Worm (Caenorhabditis elegans): Measurements from ENCODE around the gene F59E12.8.
A peak's percentile ranks its signal among the peaks of the same experiment; 100 is the strongest.

F59E12.8 gene

DNA sequence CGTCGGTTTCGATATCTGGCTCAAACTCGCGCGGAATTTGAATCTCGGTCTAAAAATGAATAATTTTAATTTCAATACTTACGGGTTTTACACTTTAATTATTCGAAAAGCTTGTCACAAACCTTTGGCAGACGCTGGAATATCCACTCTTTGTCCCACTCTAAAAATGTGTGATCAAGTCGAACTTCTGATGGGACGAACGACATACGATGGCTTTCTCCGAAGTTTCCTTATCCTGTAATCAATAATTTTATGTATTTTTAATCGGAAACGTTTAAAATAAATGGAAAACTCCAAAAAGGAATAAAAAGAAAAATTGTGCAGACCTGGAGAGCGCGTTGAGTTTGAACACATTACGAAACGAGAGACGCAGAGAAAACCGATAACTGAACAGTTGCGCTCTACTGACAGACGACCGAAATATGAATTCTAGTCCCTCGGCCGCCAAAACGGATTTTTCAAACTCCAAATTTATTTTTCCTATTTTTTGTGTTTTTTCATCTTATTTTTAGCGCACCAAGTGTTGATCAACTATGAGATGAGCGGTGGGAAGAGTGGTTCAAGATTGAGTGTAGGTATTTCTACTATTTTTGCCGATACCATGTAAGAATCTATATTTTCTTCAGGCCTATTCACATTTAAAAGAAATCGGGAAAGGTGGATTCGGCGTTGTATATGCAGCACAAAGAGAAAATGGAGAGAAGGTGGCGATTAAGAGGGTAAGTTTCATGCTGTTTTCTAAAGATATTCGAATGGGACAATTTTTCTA lies 12.7 kb upstream of the F59E12.8 start, which contains the start of the genes sam-4, F59E12.17 and zyg-1:
Gene sam-4 (minus strand): TSS at position 51 of the 769 bp plus-strand sequence.
Gene F59E12.17 (minus strand): TSS at position 235 of the 769 bp plus-strand sequence.
Gene zyg-1 (plus strand): TSS at position 513 of the 769 bp plus-strand sequence.
- no peak for TF ChIP-seq lag-1 (GFP tag; IDR thresholded peaks at IDR 0.05)
- no peak for TF ChIP-seq attf-6 (GFP tag; IDR thresholded peaks at IDR 0.05)
- TF ChIP-seq Y95B8A.8 (GFP tag; IDR thresholded peaks at IDR 0.05), result 0 out of 2 replicates have a peak, but pooled peaks have one; percentile 42
- no peak for TF ChIP-seq B0336.3 (GFP tag; IDR thresholded peaks at IDR 0.05)
- no peak for TF ChIP-seq mel-28 (tag; optimal IDR thresholded peaks at IDR 0.05; ENCODE audit: borderline replicate concordance)
- TF ChIP-seq F57A8.1 (GFP tag; optimal IDR thresholded peaks at IDR 0.05), result no peak
- no peak for TF ChIP-seq ceh-40 (GFP tag; IDR thresholded peaks at IDR 0.05)
- peak; percentile 38; the same call in 1 of the 2 replicates for TF ChIP-seq nfyb-1 (GFP tag; IDR thresholded peaks at IDR 0.05)
- TF ChIP-seq lsy-27 (tag; optimal IDR thresholded peaks at IDR 0.05; ENCODE audit: borderline replicate concordance, insufficient read depth), result no peak
- TF ChIP-seq madf-3 (GFP tag; IDR thresholded peaks at IDR 0.05), result peak; percentile 67; the same call in 1 of the 2 replicates
- TF ChIP-seq sea-2 (GFP tag; IDR thresholded peaks at IDR 0.05), result no peak
- no peak for TF ChIP-seq B0261.1 (tag; optimal IDR thresholded peaks at IDR 0.05)
- no peak for TF ChIP-seq hmg-20 (GFP tag; IDR thresholded peaks at IDR 0.05)
- TF ChIP-seq lir-1 (GFP tag; conservative IDR thresholded peaks at IDR 0.05), result 0 out of 2 replicates have a peak, but pooled peaks have one; percentile 8
- TF ChIP-seq athp-1 (tag; optimal IDR thresholded peaks at IDR 0.05), result peak; percentile 7
- TF ChIP-seq xnd-1 (tag; optimal IDR thresholded peaks at IDR 0.05), result peak; percentile 1
- peak; percentile 57 for TF ChIP-seq F33H1.4 (GFP tag; IDR thresholded peaks at IDR 0.05)
- TF ChIP-seq ztf-3 (GFP tag; optimal IDR thresholded peaks at IDR 0.05), result no peak
- TF ChIP-seq hmg-1.2 (GFP tag; IDR thresholded peaks at IDR 0.05), result peak; percentile 82
- TF ChIP-seq F39B2.1 (GFP tag; IDR thresholded peaks at IDR 0.05), result no peak
- no peak for TF ChIP-seq Y53G8AR.9 (GFP tag; conservative IDR thresholded peaks at IDR 0.05)
- no peak for TF ChIP-seq C17E4.6 (GFP tag; IDR thresholded peaks at IDR 0.05)
- TF ChIP-seq B0035.1 (tag; optimal IDR thresholded peaks at IDR 0.05), result no peak
- TF ChIP-seq mxl-1 (tag; optimal IDR thresholded peaks at IDR 0.05), result no peak
- TF ChIP-seq ceh-79 (tag; optimal IDR thresholded peaks at IDR 0.05), result no peak
- TF ChIP-seq mes-4 (tag; optimal IDR thresholded peaks at IDR 0.05), result no peak
- TF ChIP-seq dox-1 (GFP tag; IDR thresholded peaks at IDR 0.05), result peak; percentile 91
- no peak for TF ChIP-seq egl-18 (GFP tag; IDR thresholded peaks at IDR 0.05)
- TF ChIP-seq nhr-80 (tag; optimal IDR thresholded peaks at IDR 0.05), result peak; percentile 4
- no peak for TF ChIP-seq tlf-1 (GFP tag; optimal IDR thresholded peaks at IDR 0.05)
- no peak for TF ChIP-seq nhr-179 (tag; optimal IDR thresholded peaks at IDR 0.05)
- peak; percentile 39 for TF ChIP-seq ztf-18 (tag; optimal IDR thresholded peaks at IDR 0.05)
- TF ChIP-seq C06A6.2 (GFP tag; conservative IDR thresholded peaks at IDR 0.05), result no peak
- TF ChIP-seq aptf-2 (GFP tag; conservative IDR thresholded peaks at IDR 0.05), result peak; percentile 52; the same call in 1 of the 2 replicates
- no peak for TF ChIP-seq Y53F4B.3 (GFP tag; IDR thresholded peaks at IDR 0.05)
- peak; percentile 41; the same call in 1 of the 2 replicates for TF ChIP-seq cebp-1 (GFP tag; IDR thresholded peaks at IDR 0.05)
- peak; percentile 50 for TF ChIP-seq cebp-1 (tag; optimal IDR thresholded peaks at IDR 0.05)
- TF ChIP-seq ceh-27 (GFP tag; optimal IDR thresholded peaks at IDR 0.05), result peak; percentile 64
- peak; percentile 13; the same call in 1 of the 2 replicates for TF ChIP-seq rcor-1 (GFP tag; IDR thresholded peaks at IDR 0.05)
- no peak for TF ChIP-seq ccch-3 (GFP tag; optimal IDR thresholded peaks at IDR 0.05)
- peak; percentile 67 for TF ChIP-seq unc-130 (GFP tag; optimal IDR thresholded peaks at IDR 0.05)
- no peak for TF ChIP-seq die-1 (tag; optimal IDR thresholded peaks at IDR 0.05)
- TF ChIP-seq somi-1 (GFP tag; optimal IDR thresholded peaks at IDR 0.05), result no peak
- TF ChIP-seq tbx-9 (tag; optimal IDR thresholded peaks at IDR 0.05; ENCODE audit: borderline replicate concordance), result no peak
- no peak for TF ChIP-seq T26A5.8 (tag; optimal IDR thresholded peaks at IDR 0.05)
- no peak for TF ChIP-seq K11D2.4 (GFP tag; IDR thresholded peaks at IDR 0.05)
- no peak for TF ChIP-seq rec-8 (tag; optimal IDR thresholded peaks at IDR 0.05)
- TF ChIP-seq nhr-27 (tag; optimal IDR thresholded peaks at IDR 0.05), result no peak
